Fruit fly (Drosophila melanogaster) whole organism, embryonic: ENCODE measurements around the gene rtv.

Experiments used
- CG1024 ChIP-seq: fragments of 200-800 bp; sonication (Bioruptor generic); IDR thresholded peaks from 2 replicates; pipeline ENCODE4 v1.3.6; 2022; ENCODE audit warnings: missing biosample characterization, missing genetic modification characterization
- CG10321 ChIP-seq: fragments of 200-800 bp; sonication (Bioruptor generic); IDR thresholded peaks from 2 replicates; pipeline ENCODE4 v1.3.6; 2022; ENCODE audit warnings: missing biosample characterization, missing genetic modification characterization
- CG10654 ChIP-seq: fragments of 200-800 bp; sonication (Bioruptor generic); optimal IDR thresholded peaks from 2 replicates; lab custom pipeline; 2016; ENCODE audit warnings: missing biosample characterization, missing genetic modification characterization
- CG11398 ChIP-seq: fragments of 200-800 bp; sonication (Bioruptor generic); optimal IDR thresholded peaks from 2 replicates; lab custom pipeline; 2016; ENCODE audit warnings: missing biosample characterization, missing genetic modification characterization
- CG12236 ChIP-seq: fragments of 200-800 bp; sonication (Bioruptor generic); optimal IDR thresholded peaks from 2 replicates; lab custom pipeline; 2016; ENCODE audit warnings: missing biosample characterization, missing genetic modification characterization
- CG13296 ChIP-seq: fragments of 200-800 bp; sonication (Bioruptor generic); optimal IDR thresholded peaks from 3 replicates; lab custom pipeline; 2018; ENCODE audit warnings: missing biosample characterization, mild to moderate bottlenecking, missing genetic modification characterization
- CG13624 ChIP-seq: fragments of 200-800 bp; sonication (Bioruptor generic); optimal IDR thresholded peaks from 2 replicates; lab custom pipeline; 2016; ENCODE audit warnings: missing biosample characterization, missing genetic modification characterization
- CG14965 ChIP-seq: fragments of 200-800 bp; sonication (Bioruptor generic); optimal IDR thresholded peaks from 2 replicates; lab custom pipeline; 2016; ENCODE audit warnings: missing biosample characterization, missing genetic modification characterization, borderline replicate concordance
- CG2202 ChIP-seq: fragments of 200-800 bp; sonication (Bioruptor generic); optimal IDR thresholded peaks from 2 replicates; lab custom pipeline; 2018; ENCODE audit warnings: missing biosample characterization, mild to moderate bottlenecking, missing genetic modification characterization
- CG4328 ChIP-seq: fragments of 200-800 bp; sonication (Bioruptor generic); optimal IDR thresholded peaks from 3 replicates; lab custom pipeline; 2017; ENCODE audit warnings: missing biosample characterization, missing genetic modification reagents, missing genetic modification characterization
- CG4854 ChIP-seq: fragments of 200-800 bp; sonication (Bioruptor generic); optimal IDR thresholded peaks from 2 replicates; lab custom pipeline; 2016; ENCODE audit warnings: missing biosample characterization, missing genetic modification characterization, inconsistent platforms
- CG5245 ChIP-seq: fragments of 200-800 bp; sonication (Bioruptor generic); optimal IDR thresholded peaks from 3 replicates; lab custom pipeline; 2016; ENCODE audit warnings: missing biosample characterization, missing genetic modification characterization
- CG6683 ChIP-seq: fragments of 200-800 bp; sonication (Bioruptor generic); optimal IDR thresholded peaks from 2 replicates; lab custom pipeline; 2017; ENCODE audit warnings: missing biosample characterization, mild to moderate bottlenecking, missing genetic modification characterization, missing genetic modification reagents
- CG6791 ChIP-seq: fragments of 200-800 bp; sonication (Bioruptor generic); IDR thresholded peaks from 3 replicates; pipeline ENCODE4 v1.3.6; 2022; ENCODE audit warnings: missing biosample characterization, missing genetic modification characterization; ENCODE audit not compliant: partially characterized antibody
- CG8281 ChIP-seq: fragments of 200-800 bp; sonication (Bioruptor generic); optimal IDR thresholded peaks from 2 replicates; lab custom pipeline; 2018; ENCODE audit warnings: missing biosample characterization, mild to moderate bottlenecking, missing genetic modification characterization, moderate library complexity
- CG9817 ChIP-seq: fragments of 200-800 bp; sonication (Bioruptor generic); optimal IDR thresholded peaks from 2 replicates; lab custom pipeline; 2018; ENCODE audit warnings: missing biosample characterization, mild to moderate bottlenecking, missing genetic modification characterization, moderate library complexity
- CHES-1-like ChIP-seq: fragments of 200-800 bp; sonication (Bioruptor generic); optimal IDR thresholded peaks from 2 replicates; lab custom pipeline; 2016; ENCODE audit warnings: missing biosample characterization, missing genetic modification characterization
- Dp ChIP-seq: fragments of 200-800 bp; sonication (Bioruptor generic); optimal IDR thresholded peaks from 2 replicates; lab custom pipeline; 2018; ENCODE audit warnings: missing biosample characterization, mild to moderate bottlenecking, missing genetic modification characterization, moderate library complexity
- Drgx ChIP-seq: fragments of 200-800 bp; sonication (Bioruptor generic); IDR thresholded peaks from 2 replicates; pipeline ENCODE4 v1.3.6; 2022; ENCODE audit warnings: missing biosample characterization, missing genetic modification characterization
- GATAe ChIP-seq: fragments of 200-800 bp; sonication (Bioruptor generic); conservative IDR thresholded peaks from 2 replicates; pipeline ENCODE4 v1.3.6; 2022; ENCODE audit warnings: missing biosample characterization, missing genetic modification characterization
- HHEX ChIP-seq: fragments of 200-800 bp; sonication (Bioruptor generic); optimal IDR thresholded peaks from 3 replicates; lab custom pipeline; 2017; ENCODE audit warnings: missing biosample characterization, mild to moderate bottlenecking, missing genetic modification characterization, missing genetic modification reagents
- HLH4C ChIP-seq: fragments of 200-800 bp; sonication (Bioruptor generic); IDR thresholded peaks from 3 replicates; pipeline ENCODE4 v1.3.6; 2022; ENCODE audit warnings: missing biosample characterization, missing genetic modification characterization; ENCODE audit not compliant: partially characterized antibody
- Lim3 ChIP-seq: fragments of 200-800 bp; sonication (Bioruptor generic); IDR thresholded peaks from 2 replicates; pipeline ENCODE4 v1.3.6; 2022; ENCODE audit warnings: missing biosample characterization, missing genetic modification characterization
- Mad ChIP-seq: fragments of 200-800 bp; sonication (Bioruptor generic); optimal IDR thresholded peaks from 2 replicates; lab custom pipeline; 2016; ENCODE audit warnings: missing biosample characterization, missing genetic modification characterization
- Meics ChIP-seq: fragments of 200-800 bp; sonication (Bioruptor generic); optimal IDR thresholded peaks from 2 replicates; lab custom pipeline; 2017; ENCODE audit warnings: missing biosample characterization, mild to moderate bottlenecking, missing genetic modification characterization
- Mrtf ChIP-seq: fragments of 200-800 bp; sonication (Bioruptor generic); IDR thresholded peaks from 3 replicates; pipeline ENCODE4 v1.3.6; 2022; ENCODE audit warnings: missing biosample characterization, missing genetic modification characterization
- Oaz ChIP-seq: fragments of 200-800 bp; sonication (Bioruptor generic); IDR thresholded peaks from 2 replicates; pipeline ENCODE4 v1.3.6; 2022; ENCODE audit warnings: missing biosample characterization, missing genetic modification characterization
- Ravus ChIP-seq: fragments of 200-800 bp; sonication (Bioruptor generic); IDR thresholded peaks from 2 replicates; pipeline ENCODE4 v1.3.6; 2022; ENCODE audit warnings: missing biosample characterization, missing genetic modification characterization
- ara ChIP-seq: fragments of 200-800 bp; sonication (Bioruptor generic); IDR thresholded peaks from 2 replicates; pipeline ENCODE4 v1.3.6; 2022; ENCODE audit warnings: missing biosample characterization, missing genetic modification characterization
- az2 ChIP-seq: fragments of 200-800 bp; sonication (Bioruptor generic); optimal IDR thresholded peaks from 3 replicates; lab custom pipeline; 2016; ENCODE audit warnings: missing biosample characterization, missing genetic modification characterization
- bcd ChIP-seq: fragments of 200-800 bp; sonication (Bioruptor generic); optimal IDR thresholded peaks from 2 replicates; lab custom pipeline; 2017; ENCODE audit warnings: missing biosample characterization, mild to moderate bottlenecking, missing genetic modification characterization
- crc ChIP-seq: fragments of 200-800 bp; sonication (Bioruptor generic); optimal IDR thresholded peaks from 2 replicates; lab custom pipeline; 2016; ENCODE audit warnings: missing biosample characterization, missing genetic modification characterization
- cwo ChIP-seq: fragments of 200-800 bp; sonication (Bioruptor generic); optimal IDR thresholded peaks from 3 replicates; lab custom pipeline; 2017; ENCODE audit warnings: missing biosample characterization, missing genetic modification characterization, mild to moderate bottlenecking, moderate library complexity, missing genetic modification reagents
- fd3F ChIP-seq: fragments of 200-800 bp; sonication (Bioruptor generic); optimal IDR thresholded peaks from 2 replicates; lab custom pipeline; 2018; ENCODE audit warnings: missing biosample characterization, mild to moderate bottlenecking, missing genetic modification characterization, moderate library complexity
- gem ChIP-seq: fragments of 200-800 bp; sonication (Bioruptor generic); optimal IDR thresholded peaks from 2 replicates; lab custom pipeline; 2019; ENCODE audit warnings: missing biosample characterization, mild to moderate bottlenecking, missing genetic modification characterization, moderate library complexity
- grau ChIP-seq: fragments of 200-800 bp; optimal IDR thresholded peaks from 3 replicates; lab custom pipeline; 2019; ENCODE audit warnings: missing biosample characterization, mild to moderate bottlenecking, missing genetic modification characterization, moderate library complexity
- h ChIP-seq: fragments of >200 bp; optimal IDR thresholded peaks from 2 replicates; lab custom pipeline; 2017
- hkb ChIP-seq, 2 experiments: fragments of 200-800 bp in 1 of 2; fragments of >200 bp in 1 of 2; sonication (Bioruptor generic) in 1 of 2; IDR thresholded peaks in 1 of 2; optimal IDR thresholded peaks in 1 of 2; 2 replicates each; pipeline versions ENCODE4 v1.3.6 to Lab custom; 2017 to 2022; ENCODE audit warnings: missing biosample characterization in 1 of 2, missing genetic modification characterization in 1 of 2
- hth ChIP-seq: fragments of >200 bp; optimal IDR thresholded peaks from 2 replicates; lab custom pipeline; 2017; ENCODE audit warnings: inconsistent platforms
- jigr1 ChIP-seq: fragments of 200-800 bp; sonication (Bioruptor generic); IDR thresholded peaks from 3 replicates; pipeline ENCODE4 v1.3.6; 2022; ENCODE audit warnings: missing biosample characterization, missing genetic modification characterization
- klu ChIP-seq: fragments of 200-800 bp; sonication (Bioruptor generic); IDR thresholded peaks from 2 replicates; pipeline ENCODE4 v1.3.6; 2022; ENCODE audit warnings: missing biosample characterization, missing genetic modification characterization
- lab ChIP-seq: fragments of 200-800 bp; sonication (Bioruptor generic); optimal IDR thresholded peaks from 3 replicates; lab custom pipeline; 2017; ENCODE audit warnings: missing biosample characterization, missing genetic modification characterization, mild to moderate bottlenecking, moderate library complexity, missing genetic modification reagents
- lmd ChIP-seq: fragments of 200-800 bp; sonication (Bioruptor generic); IDR thresholded peaks from 2 replicates; pipeline ENCODE4 v1.3.6; 2022; ENCODE audit warnings: missing biosample characterization, missing genetic modification characterization
- lola ChIP-seq, 3 experiments: fragments of >200 bp in 2 of 3; fragments of 200-800 bp in 1 of 3; sonication (Bioruptor generic) in 1 of 3; optimal IDR thresholded peaks; 2 replicates each; lab custom pipeline; 2017 to 2019; ENCODE audit warnings: missing biosample characterization in 3 of 3, missing genetic modification characterization in 3 of 3, mild to moderate bottlenecking in 1 of 3, moderate library complexity in 1 of 3
- psq ChIP-seq: fragments of 200-800 bp; sonication (Bioruptor generic); optimal IDR thresholded peaks from 2 replicates; lab custom pipeline; 2017; ENCODE audit warnings: missing biosample characterization, missing genetic modification characterization
- row ChIP-seq: fragments of 200-800 bp; sonication (Bioruptor generic); IDR thresholded peaks from 3 replicates; pipeline ENCODE4 v1.3.6; 2022; ENCODE audit warnings: missing biosample characterization, missing genetic modification characterization
- sisA ChIP-seq: fragments of 200-800 bp; sonication (Bioruptor generic); IDR thresholded peaks from 2 replicates; pipeline ENCODE4 v1.3.6; 2022; ENCODE audit warnings: missing biosample characterization, missing genetic modification characterization
- slou ChIP-seq: fragments of 200-800 bp; sonication (Bioruptor generic); optimal IDR thresholded peaks from 3 replicates; lab custom pipeline; 2016; ENCODE audit warnings: missing biosample characterization, missing genetic modification characterization
- stwl ChIP-seq: fragments of 200-800 bp; sonication (Bioruptor generic); optimal IDR thresholded peaks from 3 replicates; lab custom pipeline; 2018; ENCODE audit warnings: missing biosample characterization, mild to moderate bottlenecking, missing genetic modification characterization, moderate library complexity
- trem ChIP-seq: fragments of 200-800 bp; optimal IDR thresholded peaks from 3 replicates; lab custom pipeline; 2019; ENCODE audit warnings: missing biosample characterization, mild to moderate bottlenecking, missing genetic modification characterization, moderate library complexity
- ttk ChIP-seq: fragments of 200-800 bp; sonication (Bioruptor generic); IDR thresholded peaks from 2 replicates; pipeline ENCODE4 v2.1.2; 2022; ENCODE audit warnings: missing biosample characterization, missing genetic modification characterization

rtv gene

dm6 chrX:11148272-11148835 is 5.4 kb downstream of the rtv start, which contains the start of gene Ran (continued):
- TF ChIP-seq CG10321 (GFP tag; lab: Robert Waterston, UW) (no peak), CG11398 (GFP tag; lab: Kevin White, UChicago) (no peak), Lim3 (GFP tag; lab: Robert Waterston, UW) (no peak), CHES-1-like (GFP tag; lab: Kevin White, UChicago) (no peak), stwl (tag; lab: Kevin White, UChicago) (no peak), h (lab: Kevin White, UChicago) (no peak), lab (peak; percentile 15), CG8281 (tag; lab: Kevin White, UChicago) (no peak), CG13624 (GFP tag; lab: Kevin White, UChicago) (no peak), GATAe (GFP tag; lab: Robert Waterston, UW) (0 out of 2 replicates have a peak, but pooled peaks have one; percentile 10), CG5245 (GFP tag; lab: Kevin White, UChicago) (no peak), crc (GFP tag; lab: Kevin White, UChicago) (no peak), sisA (GFP tag; lab: Robert Waterston, UW) (no peak), Dp (GFP tag; lab: Kevin White, UChicago) (no peak), hth (lab: Kevin White, UChicago) (no peak), CG6791 (GFP tag; lab: Robert Waterston, UW) (peak; percentile 15; the same call in 1 of the 3 replicates), hkb (optimal IDR thresholded peaks at IDR 0.05; lab: Kevin White, UChicago) (no peak), hkb (GFP tag; IDR thresholded peaks at IDR 0.05; lab: Robert Waterston, UW) (no peak), CG1024 (peak; percentile 83), fd3F (no peak), CG13296 (GFP tag; lab: Kevin White, UChicago) (no peak), CG10654 (GFP tag; lab: Kevin White, UChicago) (no peak), CG6683 (GFP tag; lab: Kevin White, UChicago) (no peak), CG4854 (GFP tag; lab: Kevin White, UChicago) (no peak), CG4328 (GFP tag; lab: Kevin White, UChicago) (no peak), CG12236 (no peak), HHEX (GFP tag; lab: Kevin White, UChicago) (no peak), Oaz (GFP tag; lab: Robert Waterston, UW) (no peak), ara (GFP tag; lab: Robert Waterston, UW) (no peak), CG9817 (peak; percentile 36), Drgx (no peak), slou (GFP tag; lab: Kevin White, UChicago) (no peak), Ravus (GFP tag; lab: Robert Waterston, UW) (no peak), HLH4C (0 out of 3 replicates have a peak, but pooled peaks have one; percentile 32), jigr1 (no peak), CG2202 (tag; lab: Kevin White, UChicago) (no peak), ttk (GFP tag; lab: Robert Waterston, UW) (no peak; the same call in 1 of the 2 replicates), Mad (GFP tag; lab: Kevin White, UChicago) (no peak), gem (tag; lab: Kevin White, UChicago) (peak; percentile 18), Mrtf (no peak), psq (GFP tag; lab: Kevin White, UChicago) (no peak), cwo (GFP tag; lab: Kevin White, UChicago) (no peak), lmd (GFP tag; lab: Robert Waterston, UW) (peak; percentile 21; the same call in 1 of the 2 replicates), az2 (GFP tag; lab: Kevin White, UChicago) (no peak), trem (tag; lab: Kevin White, UChicago) (peak; percentile 25), lola (GFP tag; optimal IDR thresholded peaks at IDR 0.05; lab: Kevin White, UChicago) (peak in 1 of 3 experiments; percentile 42), klu (GFP tag; lab: Robert Waterston, UW) (no peak), bcd (GFP tag; lab: Kevin White, UChicago) (no peak), Meics (GFP tag; lab: Kevin White, UChicago) (no peak), grau (tag; lab: Kevin White, UChicago) (peak; percentile 15), row (GFP tag; lab: Robert Waterston, UW) (peak; percentile 81), CG14965 (GFP tag; lab: Kevin White, UChicago) (no peak)
